Worm (Caenorhabditis elegans) whole organism, L1 larva: ENCODE data around the gene ZK632.9.

ENCODE experiments used
- Y116A8C.19 ChIP-seq: sonication (generic microtip); optimal IDR thresholded peaks from 2 replicates; lab custom pipeline; 2016; ENCODE audit warnings: missing compliant biosample characterization, missing genetic modification characterization, borderline replicate concordance
- ceh-90 ChIP-seq: sonication (generic microtip); optimal IDR thresholded peaks from 2 replicates; lab custom pipeline; 2016; ENCODE audit warnings: missing genetic modification characterization, missing compliant biosample characterization
- ces-1 ChIP-seq: fragments of 150-350 bp; optimal IDR thresholded peaks from 2 replicates; lab custom pipeline; 2014; ENCODE audit warnings: missing biosample characterization, missing genetic modification reagents, missing genetic modification characterization
- nhr-11 ChIP-seq: fragments of 150-350 bp; optimal IDR thresholded peaks from 2 replicates; lab custom pipeline; 2014; ENCODE audit warnings: missing biosample characterization, missing genetic modification characterization
- nhr-76 ChIP-seq: sonication (generic microtip); optimal IDR thresholded peaks from 2 replicates; lab custom pipeline; 2017; ENCODE audit warnings: missing biosample characterization, missing genetic modification characterization
- nhr-90 ChIP-seq: sonication (generic microtip); optimal IDR thresholded peaks from 2 replicates; lab custom pipeline; 2016; ENCODE audit warnings: mild to moderate bottlenecking, missing genetic modification characterization, missing compliant biosample characterization; ENCODE audit not compliant: poor library complexity
- pqm-1 ChIP-seq: sonication (generic microtip); optimal IDR thresholded peaks from 3 replicates; lab custom pipeline; 2017; ENCODE audit warnings: missing biosample characterization, missing genetic modification characterization
- tlp-1 ChIP-seq: fragments of 150-350 bp; optimal IDR thresholded peaks from 2 replicates; lab custom pipeline; 2014; ENCODE audit warnings: missing biosample characterization, missing genetic modification characterization

- TF ChIP-seq Y116A8C.19 (tag; lab: Kevin White, UChicago) (no peak), nhr-11 (no peak), ces-1 (GFP tag; lab: Kevin White, UChicago) (no peak), nhr-90 (tag; lab: Kevin White, UChicago) (no peak), tlp-1 (tag; lab: Kevin White, UChicago) (no peak), pqm-1 (no peak), nhr-76 (tag; lab: Kevin White, UChicago) (no peak), ceh-90 (no peak)
Observed at ce11 chrIII:9817087-9817612, 8.1 kb downstream of the ZK632.9 start, which contains the start of gene cnx-1.
